Fruit fly (Drosophila melanogaster): ENCODE results near the gene CG12025.
A peak's percentile ranks its signal among the peaks of the same experiment; 100 is the strongest.

The CG12025 gene

DNA sequence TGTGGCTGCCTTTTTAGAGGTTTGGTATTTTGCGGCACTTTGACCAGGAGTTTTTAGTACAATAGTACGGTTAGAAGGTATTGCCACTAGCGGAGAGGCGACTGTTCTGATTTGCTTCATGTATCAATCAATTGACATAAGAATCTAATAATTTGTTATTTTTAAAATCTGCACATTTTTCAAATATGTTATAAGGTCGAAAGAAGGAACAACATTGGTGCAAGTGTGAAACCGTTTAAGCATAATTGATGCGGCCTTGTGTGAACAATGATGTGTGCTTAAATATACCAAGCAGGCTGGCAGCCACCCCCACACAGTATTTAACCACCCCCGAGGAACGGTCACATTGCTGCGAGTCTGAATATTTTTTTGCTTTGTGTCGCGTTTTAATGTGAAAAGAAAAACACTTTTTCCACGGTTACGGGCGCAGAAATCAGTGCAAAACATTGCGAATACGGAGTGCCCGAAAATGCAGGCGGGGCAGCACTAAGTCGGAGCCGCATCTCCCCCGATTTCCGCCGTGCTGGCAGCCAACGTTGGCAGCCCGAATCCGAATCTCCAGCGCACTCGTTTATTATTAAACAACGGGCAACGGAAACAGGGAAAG lies at the start of gene CG12025, which contains the start of gene HBS1 (continued):
- TF ChIP-seq sob (GFP tag; IDR thresholded peaks at IDR 0.05), result peak; percentile 36; the same call in 1 of the 2 replicates
- TF ChIP-seq slou (GFP tag; optimal IDR thresholded peaks at IDR 0.05), result no peak
- TF ChIP-seq stwl (tag; optimal IDR thresholded peaks at IDR 0.05), result peak; percentile 58
- 0 out of 3 replicates have a peak, but pooled peaks have one; percentile 44 for TF ChIP-seq Mrtf (GFP tag; IDR thresholded peaks at IDR 0.05)
- TF ChIP-seq CG11093 (GFP tag; IDR thresholded peaks at IDR 0.05), result peak; percentile 36; the same call in 1 of the 3 replicates
- TF ChIP-seq zen (tag; optimal IDR thresholded peaks at IDR 0.05), result peak; percentile 39
- peak; percentile 83 for TF ChIP-seq slbo (GFP tag; IDR thresholded peaks at IDR 0.05)
- peak; percentile 23 for TF ChIP-seq CG17385 (GFP tag; optimal IDR thresholded peaks at IDR 0.05)
- no peak for TF ChIP-seq CG4282 (GFP tag; optimal IDR thresholded peaks at IDR 0.05)
- peak; percentile 48 for TF ChIP-seq CG7786 (GFP tag; optimal IDR thresholded peaks at IDR 0.05)
- peak; percentile 44 for TF ChIP-seq CG18619 (GFP tag; optimal IDR thresholded peaks at IDR 0.05)
- peak; percentile 54 for TF ChIP-seq Bteb2 (GFP tag; optimal IDR thresholded peaks at IDR 0.05)
- TF ChIP-seq Myb (GFP tag; optimal IDR thresholded peaks at IDR 0.05), result peak; percentile 46
- TF ChIP-seq Opbp (GFP tag; IDR thresholded peaks at IDR 0.05; ENCODE audit: partially characterized antibody), result peak; percentile 34; the same call in 1 of the 3 replicates
- no peak for TF ChIP-seq chinmo (GFP tag; IDR thresholded peaks at IDR 0.05; ENCODE audit: partially characterized antibody)
- TF ChIP-seq wdn (GFP tag; IDR thresholded peaks at IDR 0.05), result no peak
- TF ChIP-seq ase (GFP tag; IDR thresholded peaks at IDR 0.05), result 0 out of 3 replicates have a peak, but pooled peaks have one; percentile 21
- TF ChIP-seq danr (GFP tag; IDR thresholded peaks at IDR 0.05), result no peak
- TF ChIP-seq crc (GFP tag; optimal IDR thresholded peaks at IDR 0.05), result no peak
- peak; percentile 38 for TF ChIP-seq repo (GFP tag; optimal IDR thresholded peaks at IDR 0.05)
- TF ChIP-seq unpg (GFP tag; optimal IDR thresholded peaks at IDR 0.05), result peak; percentile 40
- peak; percentile 46 for TF ChIP-seq Sox102F (GFP tag; optimal IDR thresholded peaks at IDR 0.05)
- no peak for TF ChIP-seq CG15479 (GFP tag; optimal IDR thresholded peaks at IDR 0.05)
- no peak for TF ChIP-seq Asciz (GFP tag; optimal IDR thresholded peaks at IDR 0.05)
- TF ChIP-seq org-1 (GFP tag; optimal IDR thresholded peaks at IDR 0.05), result no peak
- peak; percentile 36; the same call in 1 of the 2 replicates for TF ChIP-seq E2f2 (GFP tag; IDR thresholded peaks at IDR 0.05)
- TF ChIP-seq bab2 (GFP tag; optimal IDR thresholded peaks at IDR 0.05), result peak; percentile 56
- TF ChIP-seq CG15269 (tag; optimal IDR thresholded peaks at IDR 0.05), result peak; percentile 32
- peak; percentile 80 for TF ChIP-seq phol (tag; optimal IDR thresholded peaks at IDR 0.05)
- peak; percentile 41 for TF ChIP-seq pnt (GFP tag; optimal IDR thresholded peaks at IDR 0.05)
- peak; percentile 57 for TF ChIP-seq CG13775 (GFP tag; optimal IDR thresholded peaks at IDR 0.05)
- TF ChIP-seq cad (GFP tag; optimal IDR thresholded peaks at IDR 0.05), result no peak
- peak; percentile 60 for TF ChIP-seq BEAF-32 (GFP tag; optimal IDR thresholded peaks at IDR 0.05)
- no peak for TF ChIP-seq kah (GFP tag; optimal IDR thresholded peaks at IDR 0.05)
- peak; percentile 49 for TF ChIP-seq CG2116 (GFP tag; optimal IDR thresholded peaks at IDR 0.05)
- TF ChIP-seq zen2 (GFP tag; IDR thresholded peaks at IDR 0.05; ENCODE audit: partially characterized antibody), result no peak
- 0 out of 2 replicates have a peak, but pooled peaks have one; percentile 26 for TF ChIP-seq cas (GFP tag; IDR thresholded peaks at IDR 0.05)
- TF ChIP-seq CG4404 (GFP tag; IDR thresholded peaks at IDR 0.05), result peak; percentile 74
- peak; percentile 50 for TF ChIP-seq nerfin-1 (tag; optimal IDR thresholded peaks at IDR 0.05)
- TF ChIP-seq CG2712 (tag; optimal IDR thresholded peaks at IDR 0.05), result peak; percentile 66
- TF ChIP-seq MBD-R2 (GFP tag; IDR thresholded peaks at IDR 0.05), result peak; percentile 72
- TF ChIP-seq CG9932 (GFP tag; IDR thresholded peaks at IDR 0.05), result peak; percentile 81
- no peak for TF ChIP-seq seq (GFP tag; IDR thresholded peaks at IDR 0.05)
- peak; percentile 91 for TF ChIP-seq chn (GFP tag; optimal IDR thresholded peaks at IDR 0.05)
- peak; percentile 75 for TF ChIP-seq dysf (GFP tag; IDR thresholded peaks at IDR 0.05)
- no peak for TF ChIP-seq hth (optimal IDR thresholded peaks at IDR 0.05)
- no peak for TF ChIP-seq CG17912 (GFP tag; optimal IDR thresholded peaks at IDR 0.05)
- peak; percentile 76 for TF ChIP-seq Xbp1 (GFP tag; optimal IDR thresholded peaks at IDR 0.05)
- TF ChIP-seq CG2889 (GFP tag; IDR thresholded peaks at IDR 0.05), result 0 out of 3 replicates have a peak, but pooled peaks have one; percentile 26
- TF ChIP-seq CG3726 (GFP tag; IDR thresholded peaks at IDR 0.05), result no peak
